Worm (Caenorhabditis elegans) whole organism, L4 larva: ENCODE data around the gene nlp-64.

Experiments
- ZK337.2 ChIP-seq: fragments of 200-800 bp; sonication (Bioruptor generic); IDR thresholded peaks from 2 replicates; pipeline ENCODE4 v1.3.6; 2022; ENCODE audit warnings: missing genetic modification reagents, missing genetic modification characterization, missing compliant biosample characterization
- aha-1 ChIP-seq: fragments of 150-350 bp; peaks from one replicate; lab custom pipeline; 2014; ENCODE audit warnings: missing biosample characterization, missing genetic modification characterization
- ama-1 ChIP-seq: fragments of 150-350 bp; optimal IDR thresholded peaks from 2 replicates; lab custom pipeline; 2014; ENCODE audit warnings: inconsistent platforms, mixed read lengths
- attf-4 ChIP-seq: sonication (generic microtip); optimal IDR thresholded peaks from 3 replicates; lab custom pipeline; 2017; ENCODE audit warnings: missing biosample characterization, missing genetic modification characterization
- egl-43 ChIP-seq: fragments of 200-800 bp; sonication (Bioruptor generic); IDR thresholded peaks from 2 replicates; pipeline ENCODE4 v1.3.6; 2022; ENCODE audit warnings: missing genetic modification reagents, missing genetic modification characterization, missing compliant biosample characterization
- lsy-2 ChIP-seq, 2 experiments: fragments of 150-350 bp in 1 of 2; sonication (generic microtip) in 1 of 2; optimal IDR thresholded peaks; 2 replicates each; lab custom pipeline; 2014 to 2017; ENCODE audit warnings: missing biosample characterization in 2 of 2, missing genetic modification characterization in 2 of 2
- nhr-237 ChIP-seq: sonication (generic microtip); optimal IDR thresholded peaks from 2 replicates; lab custom pipeline; 2017; ENCODE audit warnings: missing biosample characterization, missing genetic modification characterization
- nhr-6 ChIP-seq: fragments of 150-350 bp; optimal IDR thresholded peaks from 2 replicates; lab custom pipeline; 2014; ENCODE audit warnings: missing biosample characterization, missing genetic modification characterization
- pqm-1 ChIP-seq: sonication (generic microtip); optimal IDR thresholded peaks from 2 replicates; lab custom pipeline; 2017; ENCODE audit warnings: missing biosample characterization, missing genetic modification characterization
- unc-39 ChIP-seq: sonication (generic microtip); optimal IDR thresholded peaks from 2 replicates; lab custom pipeline; 2017; ENCODE audit warnings: missing biosample characterization, missing genetic modification characterization
- unc-62 ChIP-seq, 3 experiments: fragments of 150-350 bp in 1 of 3; sonication (generic microtip); optimal IDR thresholded peaks in 2 of 3; peaks in 1 of 3; 1 replicate in 1 of 3; 2 replicates in 2 of 3; lab custom pipeline; 2014 to 2017; ENCODE audit warnings: missing biosample characterization in 3 of 3, missing genetic modification characterization in 3 of 3, missing genetic modification reagents in 3 of 3, missing genotype in 1 of 3
- zag-1 ChIP-seq: fragments of 150-350 bp; optimal IDR thresholded peaks from 2 replicates; lab custom pipeline; 2014; ENCODE audit warnings: missing biosample characterization, missing genetic modification characterization

DNA sequence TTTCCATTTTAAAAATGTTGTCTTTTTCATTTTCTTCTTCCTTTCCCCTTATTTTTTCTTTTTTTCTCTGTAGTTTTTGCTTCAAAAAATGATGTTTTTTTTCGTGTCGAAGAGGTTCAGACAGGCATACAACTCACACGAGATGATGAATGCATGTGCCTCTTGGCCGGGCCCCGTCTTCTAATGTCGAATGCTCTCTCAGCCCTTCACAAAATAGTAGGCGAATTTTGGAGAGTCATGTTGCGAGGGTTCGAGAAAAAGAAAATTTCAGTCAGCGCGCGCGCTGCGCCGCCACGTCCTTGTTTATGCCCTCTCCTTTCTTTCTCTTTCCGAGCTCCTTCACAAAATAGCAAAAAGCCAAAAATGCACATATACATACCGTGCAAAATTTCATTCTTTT lies 12.9 kb upstream of the nlp-64 start:
- TF ChIP-seq ama-1 (lab: Kevin White, UChicago) = no peak
- TF ChIP-seq lsy-2 (tag; optimal IDR thresholded peaks at IDR 0.05; lab: Kevin White, UChicago) = peak; percentile 35 to 77
- TF ChIP-seq unc-62 (GFP tag; optimal IDR thresholded peaks at IDR 0.05 in 1 of 2; lab: Kevin White, UChicago) = no peak
- no peak for TF ChIP-seq unc-62 (tag; optimal IDR thresholded peaks at IDR 0.05; lab: Kevin White, UChicago)
- no peak for TF ChIP-seq zag-1 (tag; lab: Kevin White, UChicago)
- TF ChIP-seq ZK337.2 = no peak
- TF ChIP-seq pqm-1 = no peak
- TF ChIP-seq nhr-6 (tag; lab: Kevin White, UChicago) = no peak
- no peak for TF ChIP-seq attf-4 (tag; lab: Kevin White, UChicago)
- TF ChIP-seq unc-39 (tag; lab: Kevin White, UChicago) = no peak
- TF ChIP-seq egl-43 = peak; percentile 49; the same call in 1 of the 2 replicates
- TF ChIP-seq nhr-237 (tag; lab: Kevin White, UChicago) = no peak
- TF ChIP-seq aha-1 (tag; lab: Kevin White, UChicago) = peak; percentile 84
